Worm (Caenorhabditis elegans): ENCODE results near the gene best-5.

best-5 gene

DNA sequence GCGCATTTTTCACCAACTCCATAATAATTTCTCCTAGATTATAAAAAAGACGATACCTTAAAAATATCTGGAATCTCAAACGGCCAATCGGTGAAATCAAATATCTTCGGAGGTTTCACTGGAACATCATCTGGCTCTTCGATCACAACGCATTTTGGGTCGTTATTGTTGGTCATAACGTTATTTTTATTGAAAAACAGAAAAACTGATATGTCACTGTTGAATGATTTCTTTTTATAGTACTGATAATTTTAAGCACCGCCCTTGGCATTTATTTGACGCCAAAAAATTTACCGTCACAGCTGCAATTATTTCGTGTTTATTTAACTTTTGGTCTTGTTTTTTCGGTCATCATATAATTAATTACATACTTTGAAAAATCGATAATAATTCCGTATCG, at the start of gene best-5:
Gene best-5 (minus strand): TSS at position 210 of the 400 bp plus-strand sequence.
- TF ChIP-seq ceh-19 (GFP tag; optimal IDR thresholded peaks at IDR 0.05), result no peak
- TF ChIP-seq pax-1 (tag; optimal IDR thresholded peaks at IDR 0.05), result no peak
- TF ChIP-seq pqm-1 (tag; optimal IDR thresholded peaks at IDR 0.05), result no peak
- TF ChIP-seq C38D4.7 (GFP tag; optimal IDR thresholded peaks at IDR 0.05), result no peak
- no peak for TF ChIP-seq fkh-10 (GFP tag; optimal IDR thresholded peaks at IDR 0.05)
- TF ChIP-seq ama-1 (optimal IDR thresholded peaks at IDR 0.05), result no peak
- TF ChIP-seq pha-2 (tag; optimal IDR thresholded peaks at IDR 0.05), result no peak
- no peak for TF ChIP-seq hlh-6 (tag; optimal IDR thresholded peaks at IDR 0.05)
- TF ChIP-seq tbx-2 (tag; optimal IDR thresholded peaks at IDR 0.05), result no peak
- TF ChIP-seq K02D7.2 (tag; optimal IDR thresholded peaks at IDR 0.05), result no peak

DNA sequence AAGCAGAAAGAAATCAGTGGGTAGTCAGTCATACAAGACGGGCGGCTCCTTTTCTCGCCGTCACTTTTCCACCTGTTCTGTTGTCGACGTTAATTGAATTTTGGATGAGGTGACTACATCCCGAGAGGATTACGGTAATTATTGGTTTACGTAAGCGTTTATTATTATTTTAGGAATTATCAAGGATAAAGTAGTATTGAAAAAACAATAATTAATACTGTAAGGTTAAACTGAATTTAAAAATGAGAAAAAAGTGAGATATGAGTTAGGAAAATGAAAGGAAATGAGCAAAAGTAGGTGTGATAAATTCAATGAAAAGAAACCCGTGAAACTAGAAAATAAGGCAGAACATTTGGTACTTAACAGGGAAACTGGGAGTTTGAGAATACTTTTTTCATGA, 48.9 kb upstream of the best-5 start, which contains the start of gene hlh-4:
Gene hlh-4 (minus strand): TSS at position 101 of the 400 bp plus-strand sequence.
- TF ChIP-seq pax-1 (tag; optimal IDR thresholded peaks at IDR 0.05) (no peak), tbx-7 (tag; optimal IDR thresholded peaks at IDR 0.05) (no peak), hlh-6 (tag; optimal IDR thresholded peaks at IDR 0.05) (no peak), lim-6 (tag; optimal IDR thresholded peaks at IDR 0.05) (no peak), hlh-30 (tag; optimal IDR thresholded peaks at IDR 0.05; ENCODE audit: insufficient read depth) (no peak), sox-2 (GFP tag; IDR thresholded peaks at IDR 0.05) (no peak), ets-4 (tag; optimal IDR thresholded peaks at IDR 0.05) (no peak), ceh-24 (tag; optimal IDR thresholded peaks at IDR 0.05) (no peak), unc-3 (GFP tag; conservative IDR thresholded peaks at IDR 0.05) (no peak), unc-3 (tag; optimal IDR thresholded peaks at IDR 0.05) (no peak), hlh-8 (tag; optimal IDR thresholded peaks at IDR 0.05) (no peak), syd-9 (tag; optimal IDR thresholded peaks at IDR 0.05) (no peak), odd-2 (tag; optimal IDR thresholded peaks at IDR 0.05) (no peak), che-1 (tag; optimal IDR thresholded peaks at IDR 0.05) (no peak), ceh-45 (GFP tag; IDR thresholded peaks at IDR 0.05) (no peak), pag-3 (tag; optimal IDR thresholded peaks at IDR 0.05; ENCODE audit: borderline replicate concordance) (no peak), zip-5 (tag; optimal IDR thresholded peaks at IDR 0.05) (no peak), elt-4 (tag; optimal IDR thresholded peaks at IDR 0.05) (no peak), nhr-232 (tag; optimal IDR thresholded peaks at IDR 0.05) (no peak), hlh-13 (GFP tag; optimal IDR thresholded peaks at IDR 0.05) (no peak)

DNA sequence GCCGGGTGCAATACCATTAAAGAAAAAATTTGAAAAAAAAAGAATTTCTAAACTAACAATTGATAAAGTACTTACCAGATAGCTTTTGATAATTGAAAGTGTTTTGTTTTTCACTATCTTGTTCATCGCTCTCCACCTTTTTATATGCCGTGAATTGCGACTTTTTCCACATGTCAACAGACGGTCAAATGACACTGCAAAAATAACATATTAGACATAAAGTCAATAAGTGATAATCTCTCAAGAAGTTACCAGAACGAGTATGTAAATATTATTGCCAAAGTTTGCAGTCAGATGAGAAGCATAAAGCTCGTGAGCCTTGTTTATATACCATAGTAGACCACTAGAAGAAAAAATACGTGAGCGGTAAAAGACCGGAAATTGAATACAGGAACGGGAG, 45.8 kb upstream of the best-5 start, which contains the start of gene dao-6:
Gene dao-6 (minus strand): TSS at position 345 of the 400 bp plus-strand sequence.
- TF ChIP-seq Y22D7AL.16 (tag; optimal IDR thresholded peaks at IDR 0.05) (no peak), pros-1 (tag; optimal IDR thresholded peaks at IDR 0.05) (no peak), C08G9.2 (tag; optimal IDR thresholded peaks at IDR 0.05) (no peak), ets-4 (tag; optimal IDR thresholded peaks at IDR 0.05) (no peak), lim-6 (tag; optimal IDR thresholded peaks at IDR 0.05) (no peak), odd-2 (tag; optimal IDR thresholded peaks at IDR 0.05) (no peak), ceh-19 (GFP tag; optimal IDR thresholded peaks at IDR 0.05) (no peak), ceh-22 (tag; optimal IDR thresholded peaks at IDR 0.05) (no peak), unc-55 (GFP tag; optimal IDR thresholded peaks at IDR 0.05) (no peak), pqm-1 (tag; optimal IDR thresholded peaks at IDR 0.05) (no peak), ztf-16 (tag; optimal IDR thresholded peaks at IDR 0.05) (no peak), unc-42 (tag; optimal IDR thresholded peaks at IDR 0.05) (no peak), elt-2 (tag; optimal IDR thresholded peaks at IDR 0.05) (no peak), sox-4 (tag; optimal IDR thresholded peaks at IDR 0.05) (no peak), ceh-31 (tag; optimal IDR thresholded peaks at IDR 0.05) (no peak)

DNA sequence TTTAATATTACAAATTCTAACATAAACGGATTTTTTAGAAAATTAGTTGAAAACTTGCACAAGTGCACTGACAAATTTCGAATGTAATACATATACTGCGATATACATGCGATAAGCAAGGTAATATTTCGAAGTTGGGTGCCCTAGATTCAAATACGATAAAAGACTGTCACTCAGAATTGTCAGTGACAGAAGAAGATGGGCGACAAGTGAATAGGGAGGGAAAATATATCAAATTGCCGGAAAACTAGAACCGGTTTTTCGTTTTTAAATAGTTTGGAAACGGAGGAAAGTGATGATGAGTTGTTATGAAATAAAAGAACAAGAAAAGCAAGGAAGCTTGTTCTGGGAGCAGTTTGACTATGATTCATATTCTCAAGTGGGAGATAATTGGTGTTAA, 44.0 kb upstream of the best-5 start:
- TF ChIP-seq ceh-34 (tag; optimal IDR thresholded peaks at IDR 0.05), result no peak

Measured in whole organism, late embryonic.